Fruit fly (Drosophila melanogaster): ENCODE measurements around the gene PMCA.

Gene PMCA

dm6 chr4:313696-314104, 45.0 kb downstream of the PMCA start, which contains the start of gene Zip102B (continued):
- TF ChIP-seq tup (GFP tag; optimal IDR thresholded peaks at IDR 0.05) (no peak), CG1024 (GFP tag; IDR thresholded peaks at IDR 0.05) (peak; percentile 97), CG43689 (GFP tag; IDR thresholded peaks at IDR 0.05) (no peak), crol (GFP tag; IDR thresholded peaks at IDR 0.05) (no peak), CG12236 (GFP tag; optimal IDR thresholded peaks at IDR 0.05) (no peak), ems (GFP tag; optimal IDR thresholded peaks at IDR 0.05) (no peak), CG4617 (GFP tag; optimal IDR thresholded peaks at IDR 0.05; ENCODE audit: borderline replicate concordance) (peak; percentile 73)

- TF ChIP-seq CG14667 (GFP tag; IDR thresholded peaks at IDR 0.05) = no peak
- TF ChIP-seq HLH4C (GFP tag; IDR thresholded peaks at IDR 0.05; ENCODE audit: partially characterized antibody) = peak; percentile 72
- peak; percentile 51; the same call in 1 of the 2 replicates for TF ChIP-seq Scr (GFP tag; IDR thresholded peaks at IDR 0.05; ENCODE audit: partially characterized antibody)
- no peak for TF ChIP-seq her (GFP tag; optimal IDR thresholded peaks at IDR 0.05)
- 0 out of 3 replicates have a peak, but pooled peaks have one; percentile 53 for TF ChIP-seq CG7963 (GFP tag; IDR thresholded peaks at IDR 0.05; ENCODE audit: partially characterized antibody)
- peak; percentile 44; the same call in 1 of the 3 replicates for TF ChIP-seq CG16813 (GFP tag; IDR thresholded peaks at IDR 0.05; ENCODE audit: partially characterized antibody)
These were observed 48.0 kb downstream of the PMCA start for dm6 chr4:310670-311069.

dm6 chr4:307931-308330, 50.8 kb downstream of the PMCA start, which contains the start of gene Rad23:
TSS of gene Rad23 (plus strand) at chr4:308093.
- peak; percentile 42; the same call in 1 of the 3 replicates for TF ChIP-seq CG17361 (GFP tag; IDR thresholded peaks at IDR 0.05)
- peak; percentile 49 for TF ChIP-seq D19A (tag; optimal IDR thresholded peaks at IDR 0.05)
- TF ChIP-seq Bdp1 (GFP tag; optimal IDR thresholded peaks at IDR 0.05) = no peak
- TF ChIP-seq stc (GFP tag; IDR thresholded peaks at IDR 0.05) = no peak
- TF ChIP-seq CG4424 (GFP tag; optimal IDR thresholded peaks at IDR 0.05) = peak; percentile 8
- no peak for TF ChIP-seq bsh (GFP tag; optimal IDR thresholded peaks at IDR 0.05)
- peak in 1 of 3 experiments; percentile 66 for TF ChIP-seq lola (GFP tag; optimal IDR thresholded peaks at IDR 0.05)
- peak; percentile 55 for TF ChIP-seq Med (GFP tag)
- no peak for TF ChIP-seq Doc2 (GFP tag; IDR thresholded peaks at IDR 0.05)
- TF ChIP-seq trem (tag; optimal IDR thresholded peaks at IDR 0.05) = peak; percentile 23
- TF ChIP-seq repo (GFP tag; optimal IDR thresholded peaks at IDR 0.05) = no peak
- no peak for TF ChIP-seq NfI (GFP tag; optimal IDR thresholded peaks at IDR 0.05)
- peak; percentile 32 for TF ChIP-seq CG10267 (tag; optimal IDR thresholded peaks at IDR 0.05)
- peak; percentile 75 for TF ChIP-seq CG12659 (GFP tag; optimal IDR thresholded peaks at IDR 0.05)
- TF ChIP-seq gt (GFP tag; IDR thresholded peaks at IDR 0.05) = no peak
- TF ChIP-seq CG4854 (GFP tag; optimal IDR thresholded peaks at IDR 0.05) = no peak
- TF ChIP-seq HLHmδ (GFP tag; optimal IDR thresholded peaks at IDR 0.05) = no peak
- TF ChIP-seq az2 (GFP tag; optimal IDR thresholded peaks at IDR 0.05) = no peak
- no peak for TF ChIP-seq Awh (GFP tag; IDR thresholded peaks at IDR 0.05)
- no peak for TF ChIP-seq vnd (GFP tag; IDR thresholded peaks at IDR 0.05; ENCODE audit: partially characterized antibody)
- TF ChIP-seq YL-1 (GFP tag; optimal IDR thresholded peaks at IDR 0.05) = peak; percentile 71
- TF ChIP-seq CG10274 (GFP tag; optimal IDR thresholded peaks at IDR 0.05) = no peak
- TF ChIP-seq Ets97D (GFP tag; optimal IDR thresholded peaks at IDR 0.05) = peak; percentile 49
- TF ChIP-seq CG33557 (GFP tag; optimal IDR thresholded peaks at IDR 0.05) = peak; percentile 19
- peak; percentile 50 for TF ChIP-seq Fer1 (GFP tag; optimal IDR thresholded peaks at IDR 0.05)
- no peak for TF ChIP-seq tna (GFP tag; IDR thresholded peaks at IDR 0.05; ENCODE audit: partially characterized antibody)
- peak; percentile 54 for TF ChIP-seq Sry-δ (GFP tag; optimal IDR thresholded peaks at IDR 0.05)
- TF ChIP-seq CG4617 (GFP tag; optimal IDR thresholded peaks at IDR 0.05; ENCODE audit: borderline replicate concordance) = peak; percentile 66
- peak; percentile 42; the same call in 1 of the 2 replicates for TF ChIP-seq CG31441 (GFP tag; IDR thresholded peaks at IDR 0.05)
- TF ChIP-seq Hr78 (GFP tag; optimal IDR thresholded peaks at IDR 0.05) = peak in 1 of 2 experiments; percentile 32
- TF ChIP-seq CG2678 (tag; optimal IDR thresholded peaks at IDR 0.05) = no peak
- TF ChIP-seq ssp (GFP tag; IDR thresholded peaks at IDR 0.05) = peak; percentile 99
- TF ChIP-seq Stat92E (GFP tag; optimal IDR thresholded peaks at IDR 0.05) = peak in 1 of 3 experiments; percentile 19
- TF ChIP-seq insv (GFP tag; optimal IDR thresholded peaks at IDR 0.05) = no peak

Measured in whole organism, embryonic.